Fruit fly (Drosophila melanogaster) whole organism, wandering third instar larva: Measurements from ENCODE around the gene CG33325.

Experiments
- CG32264 ChIP-seq: fragments of 200-800 bp; sonication (Bioruptor generic); optimal IDR thresholded peaks from 2 replicates; lab custom pipeline; 2016; ENCODE audit warnings: missing biosample characterization, missing genetic modification characterization
- Dfd ChIP-seq: fragments of >200 bp; optimal IDR thresholded peaks from 2 replicates; lab custom pipeline; 2017; ENCODE audit warnings: missing biosample characterization, missing genetic modification characterization
- Dif ChIP-seq: fragments of 200-275, 200-300 bp; sonication (Bioruptor generic); optimal IDR thresholded peaks from 2 replicates; lab custom pipeline; 2018; ENCODE audit warnings: missing biosample characterization, missing genetic modification characterization; ENCODE audit not compliant: partially characterized antibody
- Hnf4 ChIP-seq: fragments of 200-800 bp; sonication (Bioruptor generic); optimal IDR thresholded peaks from 2 replicates; lab custom pipeline; 2016; ENCODE audit warnings: missing biosample characterization, mild to moderate bottlenecking, missing genetic modification characterization
- N ChIP-seq: fragments of >200 bp; optimal IDR thresholded peaks from 2 replicates; lab custom pipeline; 2018; ENCODE audit warnings: missing biosample characterization, missing external identifiers, missing genetic modification characterization
- Rel ChIP-seq, 2 experiments: fragments of 200-800 bp; sonication (Bioruptor generic) in 1 of 2; optimal IDR thresholded peaks; 2 replicates in 1 of 2; 3 replicates in 1 of 2; lab custom pipeline; 2016 to 2019; ENCODE audit warnings: mild to moderate bottlenecking in 2 of 2, missing biosample characterization in 2 of 2, missing genetic modification characterization in 2 of 2, moderate library complexity in 1 of 2
- br ChIP-seq: fragments of 200-800 bp; sonication (Bioruptor generic); optimal IDR thresholded peaks from 2 replicates; lab custom pipeline; 2016; ENCODE audit warnings: missing biosample characterization, missing genetic modification characterization
- brk ChIP-seq: fragments of 200-800 bp; sonication (Bioruptor generic); optimal IDR thresholded peaks from 2 replicates; lab custom pipeline; 2016; ENCODE audit warnings: missing biosample characterization, mild to moderate bottlenecking, missing genetic modification characterization
- fru ChIP-seq: fragments of 200-800 bp; sonication (Bioruptor generic); optimal IDR thresholded peaks from 3 replicates; lab custom pipeline; 2016; ENCODE audit warnings: missing biosample characterization, mild to moderate bottlenecking, missing genetic modification characterization
- h ChIP-seq: fragments of 200-800 bp; sonication (Bioruptor generic); optimal IDR thresholded peaks from 3 replicates; lab custom pipeline; 2016; ENCODE audit warnings: missing biosample characterization, mild to moderate bottlenecking, missing genetic modification characterization
- pan ChIP-seq: fragments of >200 bp; optimal IDR thresholded peaks from 2 replicates; lab custom pipeline; 2017
- psq ChIP-seq: fragments of 200-800 bp; sonication (Bioruptor generic); optimal IDR thresholded peaks from 3 replicates; lab custom pipeline; 2017; ENCODE audit warnings: missing biosample characterization, mild to moderate bottlenecking, missing genetic modification characterization, moderate library complexity

- TF ChIP-seq psq (no peak), brk (GFP tag; lab: Kevin White, UChicago) (no peak), N (GFP tag; lab: Kevin White, UChicago) (no peak), Hnf4 (GFP tag; lab: Kevin White, UChicago) (no peak), fru (GFP tag; lab: Kevin White, UChicago) (no peak), CG32264 (no peak), Rel (GFP tag; optimal IDR thresholded peaks at IDR 0.05; lab: Kevin White, UChicago) (no peak), Rel (tag; optimal IDR thresholded peaks at IDR 0.05; lab: Kevin White, UChicago) (no peak), Dif (no peak), pan (lab: Kevin White, UChicago) (no peak), Dfd (no peak), h (no peak), br (GFP tag; lab: Kevin White, UChicago) (no peak)
These were observed 45.3 kb upstream of the CG33325 start, which contains the start of gene ouib for dm6 chr3R:8725179-8725578.
